Fruit fly (Drosophila melanogaster) Kc167 (cell line): ENCODE data around the gene CG1764.

Experiments used
- Myc ChIP-seq: fragments of >200 bp; optimal IDR thresholded peaks from 2 replicates; lab custom pipeline; 2017; ENCODE audit warnings: missing external identifiers
- h ChIP-seq: fragments of >200 bp; optimal IDR thresholded peaks from 3 replicates; lab custom pipeline; 2018; ENCODE audit warnings: missing external identifiers

DNA sequence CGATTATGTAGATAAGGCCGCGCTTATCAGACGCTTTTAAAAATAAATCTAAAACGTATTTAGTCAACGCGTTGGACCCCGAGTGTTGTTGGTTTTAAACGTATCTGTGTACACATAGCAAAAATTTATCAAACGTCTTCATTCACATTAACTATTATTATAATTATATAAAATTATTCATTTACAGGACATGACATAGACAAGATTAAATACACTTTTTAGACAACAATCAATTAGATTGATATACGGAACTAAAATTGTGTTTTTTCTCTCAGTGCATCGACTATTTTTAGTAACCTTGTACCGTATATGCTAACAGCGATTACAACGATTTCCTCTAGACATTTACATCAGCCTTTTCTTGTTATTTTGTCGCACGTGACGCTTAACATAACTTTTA is 25.5 kb downstream of the CG1764 start:
- TF ChIP-seq Myc (lab: Kevin White, UChicago) (no peak), h (lab: Kevin White, UChicago) (no peak)
